Fruit fly (Drosophila melanogaster) whole organism, wandering third instar larva: Measurements from ENCODE around the gene RabX6.
A peak's percentile ranks its signal among the peaks of the same experiment; 100 is the strongest.

ENCODE experiments used
- Abd-B ChIP-seq: fragments of >200 bp; optimal IDR thresholded peaks from 2 replicates; lab custom pipeline; 2017; ENCODE audit warnings: missing biosample characterization, missing genetic modification characterization
- CG32264 ChIP-seq: fragments of 200-800 bp; sonication (Bioruptor generic); optimal IDR thresholded peaks from 2 replicates; lab custom pipeline; 2016; ENCODE audit warnings: missing biosample characterization, missing genetic modification characterization
- CG9705 ChIP-seq: fragments of 200-800 bp; sonication (Bioruptor generic); optimal IDR thresholded peaks from 2 replicates; lab custom pipeline; 2018; ENCODE audit warnings: missing biosample characterization, mild to moderate bottlenecking, missing genetic modification characterization
- CrebA ChIP-seq: fragments of 200-800 bp; sonication (Bioruptor generic); optimal IDR thresholded peaks from 2 replicates; lab custom pipeline; 2016; ENCODE audit warnings: missing biosample characterization, mild to moderate bottlenecking, missing genetic modification characterization, borderline replicate concordance
- Dfd ChIP-seq: fragments of >200 bp; optimal IDR thresholded peaks from 2 replicates; lab custom pipeline; 2017; ENCODE audit warnings: missing biosample characterization, missing genetic modification characterization
- Dif ChIP-seq: fragments of 200-275, 200-300 bp; sonication (Bioruptor generic); optimal IDR thresholded peaks from 2 replicates; lab custom pipeline; 2018; ENCODE audit warnings: missing biosample characterization, missing genetic modification characterization; ENCODE audit not compliant: partially characterized antibody
- GATAd ChIP-seq: sonication (Bioruptor generic); optimal IDR thresholded peaks from 2 replicates; lab custom pipeline; 2016; ENCODE audit warnings: missing biosample characterization, missing genetic modification characterization
- HLH106 ChIP-seq: fragments of 200-800 bp; optimal IDR thresholded peaks from 3 replicates; lab custom pipeline; 2019; ENCODE audit warnings: missing biosample characterization, mild to moderate bottlenecking, missing genetic modification characterization, moderate library complexity
- Hnf4 ChIP-seq: fragments of 200-800 bp; sonication (Bioruptor generic); optimal IDR thresholded peaks from 2 replicates; lab custom pipeline; 2016; ENCODE audit warnings: missing biosample characterization, mild to moderate bottlenecking, missing genetic modification characterization
- Hr78 ChIP-seq: fragments of >200 bp; optimal IDR thresholded peaks from 2 replicates; lab custom pipeline; 2017; ENCODE audit warnings: missing biosample characterization, missing genetic modification characterization
- Hr83 ChIP-seq: fragments of 200-300 bp; sonication (Bioruptor generic); optimal IDR thresholded peaks from 2 replicates; lab custom pipeline; 2016; ENCODE audit warnings: missing biosample characterization, mild to moderate bottlenecking, missing genetic modification characterization, moderate library complexity; ENCODE audit not compliant: poor library complexity, severe bottlenecking
- Jra ChIP-seq: sonication (Bioruptor generic); optimal IDR thresholded peaks from 2 replicates; lab custom pipeline; 2016; ENCODE audit warnings: missing biosample characterization, missing genetic modification characterization
- Mio ChIP-seq: sonication (Bioruptor generic); optimal IDR thresholded peaks from 2 replicates; lab custom pipeline; 2016; ENCODE audit warnings: missing biosample characterization, missing genetic modification characterization
- Myc ChIP-seq: fragments of >200 bp; optimal IDR thresholded peaks from 2 replicates; lab custom pipeline; 2017
- N ChIP-seq: fragments of >200 bp; optimal IDR thresholded peaks from 2 replicates; lab custom pipeline; 2018; ENCODE audit warnings: missing biosample characterization, missing external identifiers, missing genetic modification characterization
- OdsH ChIP-seq: fragments of 200-800 bp; sonication (Bioruptor generic); optimal IDR thresholded peaks from 2 replicates; lab custom pipeline; 2016; ENCODE audit warnings: missing biosample characterization, mild to moderate bottlenecking, missing genetic modification characterization
- Rel ChIP-seq, 2 experiments: fragments of 200-800 bp; sonication (Bioruptor generic) in 1 of 2; optimal IDR thresholded peaks; 2 replicates in 1 of 2; 3 replicates in 1 of 2; lab custom pipeline; 2016 to 2019; ENCODE audit warnings: mild to moderate bottlenecking in 2 of 2, missing biosample characterization in 2 of 2, missing genetic modification characterization in 2 of 2, moderate library complexity in 1 of 2
- Sp1 ChIP-seq: fragments of 200-800 bp; sonication (Bioruptor generic); optimal IDR thresholded peaks from 3 replicates; lab custom pipeline; 2019; ENCODE audit warnings: missing biosample characterization, mild to moderate bottlenecking, missing genetic modification characterization, moderate library complexity
- Vsx2 ChIP-seq: fragments of 200-300, 225-300 bp; sonication (Bioruptor generic); optimal IDR thresholded peaks from 2 replicates; lab custom pipeline; 2018; ENCODE audit warnings: missing biosample characterization, missing genetic modification characterization; ENCODE audit not compliant: partially characterized antibody
- br ChIP-seq: fragments of 200-800 bp; sonication (Bioruptor generic); optimal IDR thresholded peaks from 2 replicates; lab custom pipeline; 2016; ENCODE audit warnings: missing biosample characterization, missing genetic modification characterization
- brk ChIP-seq: fragments of 200-800 bp; sonication (Bioruptor generic); optimal IDR thresholded peaks from 2 replicates; lab custom pipeline; 2016; ENCODE audit warnings: missing biosample characterization, mild to moderate bottlenecking, missing genetic modification characterization
- dl ChIP-seq, 2 experiments: fragments of 175-275, 200-275 bp in 1 of 2; fragments of 200-275 bp in 1 of 2; sonication (Bioruptor generic); optimal IDR thresholded peaks; lab custom pipeline; 2018; ENCODE audit warnings: mild to moderate bottlenecking in 2 of 2, missing biosample characterization in 2 of 2, missing genetic modification characterization in 2 of 2, moderate library complexity in 2 of 2; ENCODE audit not compliant: partially characterized antibody in 2 of 2, insufficient read depth in 1 of 2
- dmrt93B ChIP-seq: fragments of 200-800 bp; sonication (Bioruptor generic); optimal IDR thresholded peaks from 2 replicates; lab custom pipeline; 2018; ENCODE audit warnings: missing biosample characterization, mild to moderate bottlenecking, missing genetic modification characterization
- dsf ChIP-seq: sonication (Bioruptor generic); optimal IDR thresholded peaks from 2 replicates; lab custom pipeline; 2016; ENCODE audit warnings: missing biosample characterization, missing genetic modification characterization, borderline replicate concordance
- ey ChIP-seq: fragments of 200-800 bp; sonication (Bioruptor generic); optimal IDR thresholded peaks from 2 replicates; lab custom pipeline; 2016; ENCODE audit warnings: missing biosample characterization, missing genetic modification characterization
- foxo ChIP-seq, 2 experiments: fragments of 200-800 bp; sonication (Bioruptor generic); optimal IDR thresholded peaks; 2 replicates in 1 of 2; 3 replicates in 1 of 2; lab custom pipeline; 2016 to 2017; ENCODE audit warnings: missing biosample characterization in 2 of 2, missing genetic modification characterization in 2 of 2
- fru ChIP-seq: fragments of 200-800 bp; sonication (Bioruptor generic); optimal IDR thresholded peaks from 3 replicates; lab custom pipeline; 2016; ENCODE audit warnings: missing biosample characterization, mild to moderate bottlenecking, missing genetic modification characterization
- h ChIP-seq: fragments of 200-800 bp; sonication (Bioruptor generic); optimal IDR thresholded peaks from 3 replicates; lab custom pipeline; 2016; ENCODE audit warnings: missing biosample characterization, mild to moderate bottlenecking, missing genetic modification characterization
- jim ChIP-seq: fragments of 175-275, 200-325 bp; sonication (Bioruptor generic); optimal IDR thresholded peaks from 2 replicates; lab custom pipeline; 2016; ENCODE audit warnings: missing biosample characterization, mild to moderate bottlenecking, missing genetic modification characterization
- lola ChIP-seq: fragments of >200 bp; optimal IDR thresholded peaks from 2 replicates; lab custom pipeline; 2017; ENCODE audit warnings: missing biosample characterization, missing genetic modification characterization
- pan ChIP-seq: fragments of >200 bp; optimal IDR thresholded peaks from 2 replicates; lab custom pipeline; 2017
- psq ChIP-seq: fragments of 200-800 bp; sonication (Bioruptor generic); optimal IDR thresholded peaks from 3 replicates; lab custom pipeline; 2017; ENCODE audit warnings: missing biosample characterization, mild to moderate bottlenecking, missing genetic modification characterization, moderate library complexity
- rgr ChIP-seq: fragments of 200-800 bp; sonication (Bioruptor generic); optimal IDR thresholded peaks from 3 replicates; lab custom pipeline; 2016; ENCODE audit warnings: missing biosample characterization, mild to moderate bottlenecking, missing genetic modification characterization
- sage ChIP-seq: fragments of 200-800 bp; sonication (Bioruptor generic); optimal IDR thresholded peaks from 2 replicates; lab custom pipeline; 2016; ENCODE audit warnings: missing biosample characterization, mild to moderate bottlenecking, missing genetic modification characterization
- sv ChIP-seq: fragments of 200-800 bp; sonication (Bioruptor generic); optimal IDR thresholded peaks from 3 replicates; lab custom pipeline; 2016; ENCODE audit warnings: missing biosample characterization, missing genetic modification characterization
- tai ChIP-seq: sonication (Bioruptor generic); optimal IDR thresholded peaks from 2 replicates; lab custom pipeline; 2016; ENCODE audit warnings: missing biosample characterization, missing genetic modification characterization
- usp ChIP-seq: fragments of >200 bp; optimal IDR thresholded peaks from 2 replicates; lab custom pipeline; 2017; ENCODE audit warnings: missing biosample characterization, missing genetic modification characterization
- woc ChIP-seq: sonication (Bioruptor generic); optimal IDR thresholded peaks from 2 replicates; lab custom pipeline; 2016; ENCODE audit warnings: missing biosample characterization, mild to moderate bottlenecking, missing genetic modification characterization

Gene RabX6

dm6 chr3L:725527-726191 lies 35.3 kb downstream of the RabX6 start:
- TF ChIP-seq Abd-B (GFP tag; lab: Kevin White, UChicago) (no peak), Jra (GFP tag; lab: Kevin White, UChicago) (peak; percentile 52), br (peak; percentile 83), Myc (lab: Kevin White, UChicago) (no peak), Rel (GFP tag; optimal IDR thresholded peaks at IDR 0.05; lab: Kevin White, UChicago) (no peak), Rel (tag; optimal IDR thresholded peaks at IDR 0.05; lab: Kevin White, UChicago) (peak; percentile 85), fru (GFP tag; lab: Kevin White, UChicago) (peak; percentile 87), N (GFP tag; lab: Kevin White, UChicago) (no peak), jim (GFP tag; lab: Kevin White, UChicago) (no peak), tai (peak; percentile 24), Hr83 (GFP tag; lab: Kevin White, UChicago) (peak; percentile 11), dl (GFP tag; optimal IDR thresholded peaks at IDR 0.05; lab: Kevin White, UChicago; ENCODE audit: insufficient read depth in 1 of 2, partially characterized antibody in 2 of 2) (no peak), Dif (GFP tag; lab: Kevin White, UChicago) (no peak), psq (GFP tag; lab: Kevin White, UChicago) (peak; percentile 70), usp (GFP tag; lab: Kevin White, UChicago) (no peak), h (GFP tag; lab: Kevin White, UChicago) (peak; percentile 89), pan (lab: Kevin White, UChicago) (no peak), Hnf4 (peak; percentile 85), GATAd (GFP tag; lab: Kevin White, UChicago) (no peak), HLH106 (tag; lab: Kevin White, UChicago) (peak; percentile 75), Dfd (GFP tag; lab: Kevin White, UChicago) (no peak), Vsx2 (GFP tag; lab: Kevin White, UChicago) (no peak), woc (GFP tag; lab: Kevin White, UChicago) (peak; percentile 64), Sp1 (peak; percentile 82), Mio (GFP tag; lab: Kevin White, UChicago) (peak; percentile 3), lola (GFP tag; lab: Kevin White, UChicago) (no peak), dsf (GFP tag; lab: Kevin White, UChicago) (no peak), rgr (peak; percentile 87), CG32264 (GFP tag; lab: Kevin White, UChicago) (peak; percentile 71), ey (GFP tag; lab: Kevin White, UChicago) (peak; percentile 87), CrebA (GFP tag; lab: Kevin White, UChicago) (peak; percentile 33), sv (GFP tag; lab: Kevin White, UChicago) (peak; percentile 53), brk (GFP tag; lab: Kevin White, UChicago) (peak; percentile 73), sage (GFP tag; lab: Kevin White, UChicago) (peak; percentile 70), foxo (GFP tag; optimal IDR thresholded peaks at IDR 0.05; lab: Kevin White, UChicago) (peak in 1 of 2 experiments; percentile 89), CG9705 (GFP tag; lab: Kevin White, UChicago) (no peak), OdsH (peak; percentile 84), dmrt93B (GFP tag; lab: Kevin White, UChicago) (peak; percentile 62), Hr78 (GFP tag; lab: Kevin White, UChicago) (no peak)

dm6 chr3L:726486-727180 lies 36.3 kb downstream of the RabX6 start:
- TF ChIP-seq dsf (GFP tag; lab: Kevin White, UChicago): no peak
